Fruit fly (Drosophila melanogaster) whole organism, embryonic: Measurements from ENCODE around the gene lok.
A peak's percentile ranks its signal among the peaks of the same experiment; 100 is the strongest.

ENCODE experiments used
- Adf1 ChIP-seq: fragments of 200-800 bp; sonication (Bioruptor generic); IDR thresholded peaks from 2 replicates; pipeline ENCODE4 v1.3.6; 2022; ENCODE audit warnings: missing biosample characterization, missing genetic modification characterization
- B-H2 ChIP-seq: fragments of 200-800 bp; sonication (Bioruptor generic); optimal IDR thresholded peaks from 2 replicates; lab custom pipeline; 2018; ENCODE audit warnings: missing biosample characterization, mild to moderate bottlenecking, missing genetic modification characterization
- BEAF-32 ChIP-seq: fragments of 200-800 bp; sonication (Bioruptor generic); optimal IDR thresholded peaks from 3 replicates; lab custom pipeline; 2017; ENCODE audit warnings: missing biosample characterization, missing genetic modification characterization, mild to moderate bottlenecking, moderate library complexity, missing genetic modification reagents
- CG11085 ChIP-seq: fragments of 200-800 bp; sonication (Bioruptor generic); IDR thresholded peaks from 2 replicates; pipeline ENCODE4 v1.3.6; 2022; ENCODE audit warnings: missing biosample characterization, missing genetic modification characterization
- CG13287 ChIP-seq: fragments of 200-800 bp; sonication (Bioruptor generic); IDR thresholded peaks from 2 replicates; pipeline ENCODE4 v1.3.6; 2022; ENCODE audit warnings: missing biosample characterization, missing genetic modification characterization; ENCODE audit not compliant: partially characterized antibody
- CG14710 ChIP-seq: fragments of 200-800 bp; sonication (Bioruptor generic); optimal IDR thresholded peaks from 3 replicates; lab custom pipeline; 2019; ENCODE audit warnings: missing biosample characterization, mild to moderate bottlenecking, missing genetic modification characterization, moderate library complexity
- CG1647 ChIP-seq: fragments of 200-800 bp; sonication (Bioruptor generic); optimal IDR thresholded peaks from 3 replicates; lab custom pipeline; 2016; ENCODE audit warnings: missing biosample characterization, missing genetic modification characterization
- CG17612 ChIP-seq: fragments of 200-800 bp; sonication (Bioruptor generic); IDR thresholded peaks from 2 replicates; pipeline ENCODE4 v1.3.6; 2022; ENCODE audit warnings: missing biosample characterization, missing genetic modification characterization
- CG18011 ChIP-seq: fragments of 200-800 bp; sonication (Bioruptor generic); optimal IDR thresholded peaks from 2 replicates; lab custom pipeline; 2017; ENCODE audit warnings: missing biosample characterization, missing genetic modification characterization, mild to moderate bottlenecking, moderate library complexity, missing genotype
- CG18262 ChIP-seq: fragments of 200-800 bp; optimal IDR thresholded peaks from 3 replicates; lab custom pipeline; 2019; ENCODE audit warnings: missing biosample characterization, mild to moderate bottlenecking, missing genetic modification characterization, moderate library complexity
- CG2120 ChIP-seq: fragments of 200-800 bp; sonication (Bioruptor generic); optimal IDR thresholded peaks from 3 replicates; lab custom pipeline; 2016; ENCODE audit warnings: missing biosample characterization, missing genetic modification characterization
- CG2129 ChIP-seq: fragments of 200-800 bp; sonication (Bioruptor generic); IDR thresholded peaks from 2 replicates; pipeline ENCODE4 v1.3.6; 2022; ENCODE audit warnings: missing biosample characterization, missing genetic modification characterization; ENCODE audit not compliant: partially characterized antibody
- CG4404 ChIP-seq: fragments of 200-800 bp; sonication (Bioruptor generic); IDR thresholded peaks from 2 replicates; pipeline ENCODE4 v1.3.6; 2022; ENCODE audit warnings: missing biosample characterization, missing genetic modification characterization
- CG8089 ChIP-seq: fragments of 200-800 bp; sonication (Bioruptor generic); optimal IDR thresholded peaks from 3 replicates; lab custom pipeline; 2016; ENCODE audit warnings: missing biosample characterization, missing genetic modification characterization
- CG8944 ChIP-seq: fragments of 200-800 bp; sonication (Bioruptor generic); optimal IDR thresholded peaks from 3 replicates; lab custom pipeline; 2016; ENCODE audit warnings: missing biosample characterization, missing genetic modification characterization
- CG9727 ChIP-seq: fragments of 200-800 bp; sonication (Bioruptor generic); optimal IDR thresholded peaks from 3 replicates; lab custom pipeline; 2017; ENCODE audit warnings: missing biosample characterization, mild to moderate bottlenecking, missing genetic modification characterization
- CHES-1-like ChIP-seq: fragments of 200-800 bp; sonication (Bioruptor generic); optimal IDR thresholded peaks from 2 replicates; lab custom pipeline; 2016; ENCODE audit warnings: missing biosample characterization, missing genetic modification characterization
- Dip2 ChIP-seq: fragments of 200-800 bp; sonication (Bioruptor generic); IDR thresholded peaks from 2 replicates; pipeline ENCODE4 v1.3.6; 2022; ENCODE audit warnings: missing biosample characterization, missing genetic modification characterization
- Dll ChIP-seq: fragments of 200-800 bp; sonication (Bioruptor generic); IDR thresholded peaks from 4 replicates; pipeline ENCODE4 v1.3.6; 2022; ENCODE audit warnings: missing biosample characterization, missing genetic modification characterization; ENCODE audit not compliant: partially characterized antibody
- Drgx ChIP-seq: fragments of 200-800 bp; sonication (Bioruptor generic); IDR thresholded peaks from 2 replicates; pipeline ENCODE4 v1.3.6; 2022; ENCODE audit warnings: missing biosample characterization, missing genetic modification characterization
- E2f2 ChIP-seq: fragments of 200-800 bp; sonication (Bioruptor generic); IDR thresholded peaks from 2 replicates; pipeline ENCODE4 v1.3.6; 2022; ENCODE audit warnings: missing biosample characterization, missing genetic modification characterization
- GATAe ChIP-seq: fragments of 200-800 bp; sonication (Bioruptor generic); conservative IDR thresholded peaks from 2 replicates; pipeline ENCODE4 v1.3.6; 2022; ENCODE audit warnings: missing biosample characterization, missing genetic modification characterization
- Gug ChIP-seq: fragments of 200-800 bp; sonication (Bioruptor generic); IDR thresholded peaks from 4 replicates; pipeline ENCODE4 v1.3.6; 2022; ENCODE audit warnings: missing biosample characterization, missing genetic modification characterization
- Hr3 ChIP-seq: fragments of 200-800 bp; sonication (Bioruptor generic); optimal IDR thresholded peaks from 3 replicates; lab custom pipeline; 2016; ENCODE audit warnings: missing biosample characterization, missing genetic modification characterization
- Lim3 ChIP-seq: fragments of 200-800 bp; sonication (Bioruptor generic); IDR thresholded peaks from 2 replicates; pipeline ENCODE4 v1.3.6; 2022; ENCODE audit warnings: missing biosample characterization, missing genetic modification characterization
- Mad ChIP-seq: fragments of 200-800 bp; sonication (Bioruptor generic); optimal IDR thresholded peaks from 2 replicates; lab custom pipeline; 2016; ENCODE audit warnings: missing biosample characterization, missing genetic modification characterization
- Mrtf ChIP-seq: fragments of 200-800 bp; sonication (Bioruptor generic); IDR thresholded peaks from 3 replicates; pipeline ENCODE4 v1.3.6; 2022; ENCODE audit warnings: missing biosample characterization, missing genetic modification characterization
- Nf-YB ChIP-seq: fragments of 200-800 bp; sonication (Bioruptor generic); optimal IDR thresholded peaks from 3 replicates; lab custom pipeline; 2019; ENCODE audit warnings: missing biosample characterization, mild to moderate bottlenecking, missing genetic modification characterization, moderate library complexity
- Xrp1 ChIP-seq: fragments of 200-800 bp; sonication (Bioruptor generic); IDR thresholded peaks from 2 replicates; pipeline ENCODE4 v1.3.6; 2022; ENCODE audit warnings: missing biosample characterization, missing genetic modification characterization
- YL-1 ChIP-seq: fragments of 200-800 bp; sonication (Bioruptor generic); optimal IDR thresholded peaks from 3 replicates; lab custom pipeline; 2017; ENCODE audit warnings: missing biosample characterization, mild to moderate bottlenecking, missing genetic modification characterization
- bbx ChIP-seq: fragments of 200-800 bp; sonication (Bioruptor generic); IDR thresholded peaks from 2 replicates; pipeline ENCODE4 v1.3.6; 2022; ENCODE audit warnings: missing biosample characterization, missing genetic modification characterization; ENCODE audit not compliant: partially characterized antibody
- bigmax ChIP-seq: fragments of 200-800 bp; sonication (Bioruptor generic); optimal IDR thresholded peaks from 2 replicates; lab custom pipeline; 2018; ENCODE audit warnings: missing biosample characterization, mild to moderate bottlenecking, missing genetic modification characterization
- btn ChIP-seq: fragments of 200-800 bp; sonication (Bioruptor generic); optimal IDR thresholded peaks from 2 replicates; lab custom pipeline; 2016; ENCODE audit warnings: missing biosample characterization, missing genetic modification characterization
- ci ChIP-seq: fragments of 200-800 bp; sonication (Bioruptor generic); IDR thresholded peaks from 3 replicates; pipeline ENCODE4 v1.3.6; 2022; ENCODE audit warnings: missing biosample characterization, missing genetic modification characterization
- ems ChIP-seq: fragments of 200-800 bp; sonication (Bioruptor generic); optimal IDR thresholded peaks from 3 replicates; lab custom pipeline; 2016; ENCODE audit warnings: missing biosample characterization, missing genetic modification characterization
- fd64A ChIP-seq: fragments of 200-800 bp; sonication (Bioruptor generic); optimal IDR thresholded peaks from 3 replicates; lab custom pipeline; 2018; ENCODE audit warnings: missing biosample characterization, mild to moderate bottlenecking, missing genetic modification characterization
- gcm ChIP-seq: fragments of 200-800 bp; sonication (Bioruptor generic); optimal IDR thresholded peaks from 2 replicates; lab custom pipeline; 2019; ENCODE audit warnings: missing biosample characterization, mild to moderate bottlenecking, missing genetic modification characterization, moderate library complexity
- grau ChIP-seq: fragments of 200-800 bp; optimal IDR thresholded peaks from 3 replicates; lab custom pipeline; 2019; ENCODE audit warnings: missing biosample characterization, mild to moderate bottlenecking, missing genetic modification characterization, moderate library complexity
- gro ChIP-seq: fragments of 200-800 bp; sonication (Bioruptor generic); optimal IDR thresholded peaks from 2 replicates; lab custom pipeline; 2016; ENCODE audit warnings: missing biosample characterization, missing genetic modification characterization
- jumu ChIP-seq: fragments of 200-800 bp; sonication (Bioruptor generic); optimal IDR thresholded peaks from 3 replicates; lab custom pipeline; 2016; ENCODE audit warnings: missing biosample characterization, missing genetic modification characterization
- knrl ChIP-seq: fragments of 200-800 bp; sonication (Bioruptor generic); IDR thresholded peaks from 3 replicates; pipeline ENCODE4 v1.3.6; 2022; ENCODE audit warnings: missing biosample characterization, missing genetic modification characterization; ENCODE audit not compliant: partially characterized antibody
- onecut ChIP-seq: fragments of 200-800 bp; sonication (Bioruptor generic); IDR thresholded peaks from 2 replicates; pipeline ENCODE4 v1.3.6; 2022; ENCODE audit warnings: missing biosample characterization, missing genetic modification characterization
- otp ChIP-seq: fragments of 200-800 bp; sonication (Bioruptor generic); IDR thresholded peaks from 3 replicates; pipeline ENCODE4, ENCODE4 v1.3.6; 2022; ENCODE audit warnings: missing biosample characterization, missing genetic modification characterization
- p53 ChIP-seq: fragments of 200-800 bp; sonication (Bioruptor generic); optimal IDR thresholded peaks from 2 replicates; lab custom pipeline; 2016; ENCODE audit warnings: missing biosample characterization, missing genetic modification characterization
- phol ChIP-seq: fragments of 200-800 bp; sonication (Bioruptor generic); optimal IDR thresholded peaks from 3 replicates; lab custom pipeline; 2018; ENCODE audit warnings: missing biosample characterization, mild to moderate bottlenecking, missing genetic modification characterization, moderate library complexity
- scrt ChIP-seq: fragments of 200-800 bp; sonication (Bioruptor generic); optimal IDR thresholded peaks from 2 replicates; lab custom pipeline; 2018; ENCODE audit warnings: missing biosample characterization, mild to moderate bottlenecking, missing genetic modification characterization, moderate library complexity
- tap ChIP-seq: fragments of 200-800 bp; optimal IDR thresholded peaks from 3 replicates; lab custom pipeline; 2019; ENCODE audit warnings: missing biosample characterization, mild to moderate bottlenecking, missing genetic modification characterization, moderate library complexity
- tx ChIP-seq: fragments of 200-800 bp; sonication (Bioruptor generic); optimal IDR thresholded peaks from 2 replicates; lab custom pipeline; 2016; ENCODE audit warnings: missing biosample characterization, missing genetic modification characterization
- wdn ChIP-seq: fragments of 200-800 bp; sonication (Bioruptor generic); IDR thresholded peaks from 2 replicates; pipeline ENCODE4 v1.3.6; 2022; ENCODE audit warnings: missing biosample characterization, missing genetic modification characterization

The lok gene

dm6 chr2L:20086295-20087096, 25.3 kb downstream of the lok start (continued):
- TF ChIP-seq p53 (GFP tag; lab: Kevin White, UChicago), result peak; percentile 69
- TF ChIP-seq otp, result peak; percentile 92
- peak; percentile 74 for TF ChIP-seq Mad
- TF ChIP-seq Adf1 (GFP tag; lab: Robert Waterston, UW), result peak; percentile 90
- peak; percentile 37 for TF ChIP-seq B-H2 (GFP tag; lab: Kevin White, UChicago)
- peak; percentile 60 for TF ChIP-seq CG18011 (GFP tag; lab: Kevin White, UChicago)
- peak; percentile 77 for TF ChIP-seq fd64A (GFP tag; lab: Kevin White, UChicago)
- peak; percentile 79 for TF ChIP-seq GATAe
- peak; percentile 52 for TF ChIP-seq Nf-YB
- no peak; the same call in 2 of the 3 replicates for TF ChIP-seq knrl (GFP tag; lab: Robert Waterston, UW)
- no peak for TF ChIP-seq BEAF-32 (GFP tag; lab: Kevin White, UChicago)
- peak; percentile 98 for TF ChIP-seq Drgx (GFP tag; lab: Robert Waterston, UW)
- no peak for TF ChIP-seq Dll (GFP tag; lab: Robert Waterston, UW)
- peak; percentile 84 for TF ChIP-seq scrt (GFP tag; lab: Kevin White, UChicago)
- 0 out of 2 replicates have a peak, but pooled peaks have one; percentile 53 for TF ChIP-seq bbx (GFP tag; lab: Robert Waterston, UW)
- TF ChIP-seq Xrp1 (GFP tag; lab: Robert Waterston, UW), result peak; percentile 89
- peak; percentile 44 for TF ChIP-seq CG4404 (GFP tag; lab: Robert Waterston, UW)
- peak; percentile 78 for TF ChIP-seq CHES-1-like (GFP tag; lab: Kevin White, UChicago)
- peak; percentile 83 for TF ChIP-seq CG18262 (tag; lab: Kevin White, UChicago)
- peak; percentile 71 for TF ChIP-seq CG8944 (GFP tag; lab: Kevin White, UChicago)
- no peak; the same call in 1 of the 2 replicates for TF ChIP-seq Dip2 (GFP tag; lab: Robert Waterston, UW)
- TF ChIP-seq phol (tag; lab: Kevin White, UChicago), result peak; percentile 83
- TF ChIP-seq tx (GFP tag; lab: Kevin White, UChicago), result peak; percentile 74
- peak; percentile 74; the same call in 2 of the 3 replicates for TF ChIP-seq Mrtf
- TF ChIP-seq CG8089, result peak; percentile 83
- TF ChIP-seq CG2129 (GFP tag; lab: Robert Waterston, UW), result no peak
- TF ChIP-seq CG13287 (GFP tag; lab: Robert Waterston, UW), result peak; percentile 29; the same call in 1 of the 2 replicates
- peak; percentile 76 for TF ChIP-seq jumu (GFP tag; lab: Kevin White, UChicago)
- peak; percentile 47 for TF ChIP-seq CG11085 (GFP tag; lab: Robert Waterston, UW)
- peak; percentile 80 for TF ChIP-seq grau
- TF ChIP-seq gro, result peak; percentile 20
- TF ChIP-seq Hr3 (GFP tag; lab: Kevin White, UChicago), result peak; percentile 78
- peak; percentile 74 for TF ChIP-seq Gug (GFP tag; lab: Robert Waterston, UW)
- TF ChIP-seq ci (GFP tag; lab: Robert Waterston, UW), result peak; percentile 96
- peak; percentile 79 for TF ChIP-seq tap (tag; lab: Kevin White, UChicago)
- TF ChIP-seq E2f2, result peak; percentile 70
- TF ChIP-seq btn (GFP tag; lab: Kevin White, UChicago), result peak; percentile 67
- no peak; the same call in 1 of the 2 replicates for TF ChIP-seq wdn (GFP tag; lab: Robert Waterston, UW)
- TF ChIP-seq ems, result peak; percentile 75
- 0 out of 2 replicates have a peak, but pooled peaks have one; percentile 7 for TF ChIP-seq Lim3 (GFP tag; lab: Robert Waterston, UW)
- TF ChIP-seq CG2120 (GFP tag; lab: Kevin White, UChicago), result peak; percentile 72
- peak; percentile 73 for TF ChIP-seq CG14710 (tag; lab: Kevin White, UChicago)
- TF ChIP-seq onecut (GFP tag; lab: Robert Waterston, UW), result peak; percentile 76
- TF ChIP-seq YL-1, result peak; percentile 60
- peak; percentile 67 for TF ChIP-seq CG17612 (GFP tag; lab: Robert Waterston, UW)
- peak; percentile 51 for TF ChIP-seq CG1647 (GFP tag; lab: Kevin White, UChicago)
- peak; percentile 87 for TF ChIP-seq gcm (GFP tag; lab: Kevin White, UChicago)
- TF ChIP-seq bigmax (GFP tag; lab: Kevin White, UChicago), result peak; percentile 40
- peak; percentile 77 for TF ChIP-seq CG9727 (GFP tag; lab: Kevin White, UChicago)
